Fruit fly (Drosophila melanogaster): ENCODE data around the gene Ide.

DNA sequence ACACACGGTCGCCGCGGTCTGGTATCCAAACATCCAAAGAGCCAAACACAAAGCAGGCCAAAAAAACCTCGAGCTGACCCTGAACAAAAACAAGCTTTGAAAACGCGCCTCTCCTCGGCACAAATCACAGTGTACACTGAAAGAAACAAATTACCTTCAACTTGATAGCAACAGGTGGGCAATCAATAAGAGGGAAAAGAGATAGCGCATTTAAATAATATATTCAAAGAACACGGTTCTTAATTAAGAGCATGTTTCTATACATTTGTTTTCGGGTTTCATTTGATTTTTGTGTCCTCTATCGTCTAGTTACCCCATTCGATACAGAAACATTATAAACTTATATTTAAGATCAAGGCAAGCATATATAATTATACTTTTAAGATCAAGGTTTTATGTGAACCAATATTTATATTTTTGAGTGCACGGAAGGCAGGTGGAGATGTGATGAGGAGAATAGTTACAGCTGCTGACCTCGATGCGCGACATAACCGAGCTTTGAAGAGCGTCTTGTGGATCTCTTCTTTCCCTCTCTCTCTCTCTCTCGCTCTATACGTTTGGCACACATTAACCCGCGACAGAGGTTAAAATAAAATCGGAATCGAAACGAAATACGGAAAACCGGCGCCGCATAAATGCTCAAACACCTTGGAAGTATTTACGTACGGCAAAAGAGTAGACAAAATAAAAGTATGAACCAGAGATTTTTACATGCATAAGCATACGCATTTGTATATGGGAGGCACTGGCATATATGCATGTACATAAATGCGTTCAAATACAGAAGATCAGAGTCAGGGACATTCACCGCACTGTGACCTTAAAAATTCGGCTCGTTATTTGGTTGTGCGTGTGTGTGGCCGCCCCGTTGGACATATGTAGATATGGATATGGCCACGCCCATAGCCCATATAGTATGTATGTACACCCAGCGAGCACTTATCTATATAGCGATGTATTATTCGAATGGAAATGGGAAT lies 22.8 kb upstream of the Ide start:
- no peak for TF ChIP-seq rn (GFP tag; IDR thresholded peaks at IDR 0.05)
- peak; percentile 22 for TF ChIP-seq gl (tag; optimal IDR thresholded peaks at IDR 0.05)
- TF ChIP-seq Snoo (tag; optimal IDR thresholded peaks at IDR 0.05) = peak; percentile 65
- TF ChIP-seq CG14655 (GFP tag; optimal IDR thresholded peaks at IDR 0.05) = no peak
- TF ChIP-seq CG13204 (GFP tag; optimal IDR thresholded peaks at IDR 0.05) = peak; percentile 19
- TF ChIP-seq CG34367 (tag; optimal IDR thresholded peaks at IDR 0.05) = peak; percentile 62
- peak; percentile 70 for TF ChIP-seq CG32121 (GFP tag; IDR thresholded peaks at IDR 0.05)
- peak; percentile 87 for TF ChIP-seq CG8301 (tag; optimal IDR thresholded peaks at IDR 0.05)

Data from whole organism, pupa.